Worm (Caenorhabditis elegans): ENCODE data around the gene clec-72.

- TF ChIP-seq zip-5 (tag; optimal IDR thresholded peaks at IDR 0.05) (no peak), nhr-232 (tag; optimal IDR thresholded peaks at IDR 0.05) (no peak), npax-4 (tag; optimal IDR thresholded peaks at IDR 0.05) (no peak)
Observed at ce11 chrIV:3956705-3957104, 12.1 kb downstream of the clec-72 start, which contains the start of gene clec-74.

Data from whole organism, late embryonic.